Worm (Caenorhabditis elegans): ENCODE data around the gene F10E9.1.

DNA sequence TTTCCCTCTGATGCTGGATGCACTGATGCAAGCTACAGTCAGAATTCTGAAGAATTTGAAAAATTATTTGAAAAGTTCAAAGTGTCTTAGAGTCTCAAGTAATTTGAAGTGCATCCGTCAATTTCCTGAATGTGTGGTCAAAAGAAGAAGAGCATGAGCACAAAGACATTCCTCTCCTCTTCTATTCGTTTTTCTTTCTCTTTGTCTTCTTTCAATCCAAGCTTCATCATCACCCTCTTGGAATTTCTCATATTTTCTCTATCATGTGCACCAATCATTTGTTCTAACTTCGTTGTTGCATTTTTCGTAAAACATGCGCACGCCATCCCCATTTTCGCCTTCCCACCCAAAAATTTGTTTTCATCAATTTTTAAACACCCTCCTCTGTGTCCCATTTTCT is 37.0 kb upstream of the F10E9.1 start:
- TF ChIP-seq nhr-77 (tag; optimal IDR thresholded peaks at IDR 0.05), result no peak
- TF ChIP-seq pha-4 (tag; optimal IDR thresholded peaks at IDR 0.05), result no peak
- no peak for TF ChIP-seq daf-12 (tag; optimal IDR thresholded peaks at IDR 0.05)
- TF ChIP-seq ama-1 (optimal IDR thresholded peaks at IDR 0.05), result no peak
- no peak for TF ChIP-seq aly-2 (tag; optimal IDR thresholded peaks at IDR 0.05)
- no peak for TF ChIP-seq elt-3 (tag; optimal IDR thresholded peaks at IDR 0.05)
- TF ChIP-seq ztf-11 (tag; optimal IDR thresholded peaks at IDR 0.05), result no peak
- TF ChIP-seq elt-2 (tag; optimal IDR thresholded peaks at IDR 0.05), result no peak
- TF ChIP-seq nhr-237 (tag; optimal IDR thresholded peaks at IDR 0.05), result no peak
- TF ChIP-seq nhr-11 (tag; optimal IDR thresholded peaks at IDR 0.05), result no peak
- no peak for TF ChIP-seq nhr-12 (tag; optimal IDR thresholded peaks at IDR 0.05)
- TF ChIP-seq tbx-2 (tag; optimal IDR thresholded peaks at IDR 0.05), result no peak
- TF ChIP-seq unc-62 (GFP tag; optimal IDR thresholded peaks at IDR 0.05), result no peak
- no peak for TF ChIP-seq unc-39 (tag; optimal IDR thresholded peaks at IDR 0.05)
